Worm (Caenorhabditis elegans) whole organism, L2 larva: ENCODE results near the gene F59B2.8.

Source experiments
- C34F6.9 ChIP-seq: fragments of 150-350 bp; optimal IDR thresholded peaks from 2 replicates; lab custom pipeline; 2014; ENCODE audit warnings: missing biosample characterization, missing genetic modification characterization
- F13H6.1 ChIP-seq: sonication (generic microtip); optimal IDR thresholded peaks from 2 replicates; lab custom pipeline; 2016; ENCODE audit warnings: missing genetic modification characterization, missing compliant biosample characterization
- R02D3.7 ChIP-seq: fragments of 150-350 bp; optimal IDR thresholded peaks from 2 replicates; lab custom pipeline; 2014; ENCODE audit warnings: missing biosample characterization, missing genetic modification characterization
- Y55F3AM.14 ChIP-seq: fragments of 200-800 bp; sonication (Bioruptor generic); optimal IDR thresholded peaks from 2 replicates; lab custom pipeline; 2018; ENCODE audit warnings: mild to moderate bottlenecking, missing genetic modification characterization, missing compliant biosample characterization
- ZK546.5 ChIP-seq: sonication (generic microtip); optimal IDR thresholded peaks from 2 replicates; lab custom pipeline; 2017; ENCODE audit warnings: missing biosample characterization, missing genetic modification characterization
- alr-1 ChIP-seq: fragments of 150-350 bp; optimal IDR thresholded peaks from 2 replicates; lab custom pipeline; 2014; ENCODE audit warnings: missing biosample characterization, missing genetic modification characterization
- aly-2 ChIP-seq: fragments of 150-350 bp; optimal IDR thresholded peaks from 2 replicates; lab custom pipeline; 2014; ENCODE audit warnings: missing biosample characterization, missing genetic modification characterization
- ama-1 ChIP-seq: fragments of 150-350 bp; optimal IDR thresholded peaks from 2 replicates; lab custom pipeline; 2018; ENCODE audit warnings: inconsistent platforms
- blmp-1 ChIP-seq: sonication (generic microtip); optimal IDR thresholded peaks from 2 replicates; lab custom pipeline; 2017; ENCODE audit warnings: missing genetic modification characterization, mild to moderate bottlenecking, missing compliant biosample characterization, antibody characterized with exemption, moderate library complexity; ENCODE audit not compliant: insufficient read depth
- ceh-16 ChIP-seq: fragments of 150-350 bp; optimal IDR thresholded peaks from 2 replicates; lab custom pipeline; 2014; ENCODE audit warnings: missing biosample characterization, missing genetic modification characterization
- ceh-82 ChIP-seq: fragments of 150-350 bp; optimal IDR thresholded peaks from 2 replicates; lab custom pipeline; 2014; ENCODE audit warnings: missing biosample characterization, missing genetic modification characterization
- crh-2 ChIP-seq: sonication (generic microtip); optimal IDR thresholded peaks from 2 replicates; lab custom pipeline; 2017; ENCODE audit warnings: missing biosample characterization, missing genetic modification characterization
- dmd-4 ChIP-seq: sonication (generic microtip); optimal IDR thresholded peaks from 2 replicates; lab custom pipeline; 2017; ENCODE audit warnings: missing biosample characterization, missing genetic modification characterization
- egl-27 ChIP-seq: sonication (generic microtip); optimal IDR thresholded peaks from 3 replicates; lab custom pipeline; 2017; ENCODE audit warnings: missing biosample characterization, missing genetic modification reagents, missing genetic modification characterization
- elt-1 ChIP-seq: fragments of 150-350 bp; optimal IDR thresholded peaks from 2 replicates; lab custom pipeline; 2014; ENCODE audit warnings: missing biosample characterization, missing genetic modification characterization
- elt-3 ChIP-seq: sonication (generic microtip); optimal IDR thresholded peaks from 2 replicates; lab custom pipeline; 2017; ENCODE audit warnings: missing biosample characterization, missing genetic modification characterization
- fos-1 ChIP-seq: fragments of 150-350 bp; optimal IDR thresholded peaks from 2 replicates; lab custom pipeline; 2014; ENCODE audit warnings: missing biosample characterization, missing genetic modification characterization
- gmeb-1 ChIP-seq: fragments of 150-350 bp; optimal IDR thresholded peaks from 2 replicates; lab custom pipeline; 2014; ENCODE audit warnings: missing biosample characterization, missing genetic modification characterization
- lin-11 ChIP-seq: fragments of 150-350 bp; sonication (generic microtip); optimal IDR thresholded peaks from 2 replicates; lab custom pipeline; 2014; ENCODE audit warnings: missing biosample characterization, missing genetic modification characterization, inconsistent platforms, mixed read lengths
- lin-13 ChIP-seq: fragments of 150-350 bp; optimal IDR thresholded peaks from 2 replicates; lab custom pipeline; 2014; ENCODE audit warnings: missing biosample characterization, missing genetic modification reagents, missing genetic modification characterization
- lin-39 ChIP-seq: fragments of 150-350 bp; optimal IDR thresholded peaks from 2 replicates; lab custom pipeline; 2014; ENCODE audit warnings: missing biosample characterization, missing genetic modification reagents, missing genetic modification characterization
- lsy-2 ChIP-seq, 2 experiments: fragments of 150-350 bp in 1 of 2; sonication (generic microtip) in 1 of 2; optimal IDR thresholded peaks; 2 replicates each; lab custom pipeline; 2014 to 2017; ENCODE audit warnings: missing biosample characterization in 2 of 2, missing genetic modification characterization in 2 of 2
- mab-5 ChIP-seq: fragments of 150-350 bp; optimal IDR thresholded peaks from 2 replicates; lab custom pipeline; 2014; ENCODE audit warnings: missing biosample characterization, missing genetic modification characterization
- mbf-1 ChIP-seq: sonication (generic microtip); optimal IDR thresholded peaks from 2 replicates; lab custom pipeline; 2017; ENCODE audit warnings: missing biosample characterization, missing genetic modification characterization
- mdl-1 ChIP-seq, 2 experiments: fragments of 150-350 bp in 1 of 2; sonication (generic microtip) in 1 of 2; optimal IDR thresholded peaks; 2 replicates each; lab custom pipeline; 2017; ENCODE audit warnings: missing biosample characterization in 2 of 2, missing genetic modification characterization in 2 of 2
- nhr-10 ChIP-seq: sonication (generic microtip); optimal IDR thresholded peaks from 2 replicates; lab custom pipeline; 2017; ENCODE audit warnings: missing biosample characterization, missing genetic modification characterization
- nhr-11 ChIP-seq: fragments of 150-350 bp; optimal IDR thresholded peaks from 2 replicates; lab custom pipeline; 2014; ENCODE audit warnings: missing biosample characterization, missing genetic modification characterization
- nhr-12 ChIP-seq: fragments of 150-350 bp; optimal IDR thresholded peaks from 2 replicates; lab custom pipeline; 2014; ENCODE audit warnings: missing biosample characterization, missing genetic modification characterization
- nhr-129 ChIP-seq: fragments of 150-350 bp; optimal IDR thresholded peaks from 2 replicates; lab custom pipeline; 2014; ENCODE audit warnings: missing biosample characterization, missing genetic modification characterization
- nhr-21 ChIP-seq: fragments of 150-350 bp; optimal IDR thresholded peaks from 2 replicates; lab custom pipeline; 2014; ENCODE audit warnings: missing biosample characterization, missing genetic modification characterization
- nhr-23 ChIP-seq: fragments of 150-350 bp; optimal IDR thresholded peaks from 2 replicates; lab custom pipeline; 2014; ENCODE audit warnings: missing biosample characterization, missing genetic modification reagents, missing genetic modification characterization
- nhr-237 ChIP-seq: fragments of 150-350 bp; optimal IDR thresholded peaks from 2 replicates; lab custom pipeline; 2014; ENCODE audit warnings: missing biosample characterization, missing genetic modification characterization
- nhr-25 ChIP-seq: fragments of 150-350 bp; sonication (generic microtip); optimal IDR thresholded peaks from 3 replicates; lab custom pipeline; 2014; ENCODE audit warnings: missing biosample characterization, missing genetic modification characterization
- nhr-6 ChIP-seq: fragments of 150-350 bp; optimal IDR thresholded peaks from 2 replicates; lab custom pipeline; 2014; ENCODE audit warnings: missing biosample characterization, missing genetic modification characterization
- nhr-77 ChIP-seq: fragments of 150-350 bp; optimal IDR thresholded peaks from 2 replicates; lab custom pipeline; 2014; ENCODE audit warnings: missing biosample characterization, missing genetic modification characterization
- peb-1 ChIP-seq: fragments of 150-350 bp; optimal IDR thresholded peaks from 2 replicates; lab custom pipeline; 2014; ENCODE audit warnings: missing biosample characterization, missing genetic modification characterization
- sem-4 ChIP-seq: fragments of 150-350 bp; optimal IDR thresholded peaks from 2 replicates; lab custom pipeline; 2014; ENCODE audit warnings: missing biosample characterization, missing genetic modification reagents, missing genetic modification characterization
- skn-1 ChIP-seq: sonication (generic microtip); optimal IDR thresholded peaks from 2 replicates; lab custom pipeline; 2017; ENCODE audit warnings: missing biosample characterization, missing genetic modification characterization
- sma-3 ChIP-seq: sonication (generic microtip); optimal IDR thresholded peaks from 2 replicates; lab custom pipeline; 2016; ENCODE audit warnings: missing genetic modification reagents, missing genetic modification characterization, missing compliant biosample characterization
- sma-9 ChIP-seq, 2 experiments: fragments of 150-350 bp in 1 of 2; sonication (generic microtip) in 1 of 2; optimal IDR thresholded peaks; 2 replicates each; lab custom pipeline; 2014 to 2016; ENCODE audit warnings: missing genetic modification characterization in 2 of 2, mild to moderate bottlenecking in 1 of 2, missing biosample characterization in 1 of 2, missing compliant biosample characterization in 1 of 2, missing genetic modification reagents in 1 of 2, moderate library complexity in 1 of 2
- snpc-4 ChIP-seq: fragments of 150-350 bp; optimal IDR thresholded peaks from 2 replicates; lab custom pipeline; 2014; ENCODE audit warnings: missing biosample characterization, missing genetic modification characterization
- unc-39 ChIP-seq: fragments of 150-350 bp; optimal IDR thresholded peaks from 2 replicates; lab custom pipeline; 2014; ENCODE audit warnings: missing biosample characterization, missing genetic modification characterization
- unc-55 ChIP-seq: fragments of 150-350 bp; sonication (generic microtip); optimal IDR thresholded peaks from 3 replicates; lab custom pipeline; 2014; ENCODE audit warnings: missing biosample characterization, missing genetic modification reagents, missing genetic modification characterization
- unc-62 ChIP-seq: fragments of 150-350 bp; optimal IDR thresholded peaks from 2 replicates; lab custom pipeline; 2014; ENCODE audit warnings: missing biosample characterization, missing genetic modification reagents, missing genetic modification characterization
- zag-1 ChIP-seq: fragments of 150-350 bp; optimal IDR thresholded peaks from 2 replicates; lab custom pipeline; 2014; ENCODE audit warnings: missing biosample characterization, missing genetic modification characterization
- ztf-1 ChIP-seq: fragments of 200-800 bp; sonication (Bioruptor generic); conservative IDR thresholded peaks from 2 replicates; pipeline ENCODE4 v1.3.6; 2022; ENCODE audit warnings: missing genetic modification characterization, missing compliant biosample characterization
- ztf-11 ChIP-seq: sonication (generic microtip); optimal IDR thresholded peaks from 2 replicates; lab custom pipeline; 2017; ENCODE audit warnings: missing biosample characterization, missing genetic modification characterization
- ztf-4 ChIP-seq: fragments of 150-350 bp; optimal IDR thresholded peaks from 2 replicates; lab custom pipeline; 2014; ENCODE audit warnings: missing biosample characterization, missing genetic modification characterization

The F59B2.8 gene

DNA sequence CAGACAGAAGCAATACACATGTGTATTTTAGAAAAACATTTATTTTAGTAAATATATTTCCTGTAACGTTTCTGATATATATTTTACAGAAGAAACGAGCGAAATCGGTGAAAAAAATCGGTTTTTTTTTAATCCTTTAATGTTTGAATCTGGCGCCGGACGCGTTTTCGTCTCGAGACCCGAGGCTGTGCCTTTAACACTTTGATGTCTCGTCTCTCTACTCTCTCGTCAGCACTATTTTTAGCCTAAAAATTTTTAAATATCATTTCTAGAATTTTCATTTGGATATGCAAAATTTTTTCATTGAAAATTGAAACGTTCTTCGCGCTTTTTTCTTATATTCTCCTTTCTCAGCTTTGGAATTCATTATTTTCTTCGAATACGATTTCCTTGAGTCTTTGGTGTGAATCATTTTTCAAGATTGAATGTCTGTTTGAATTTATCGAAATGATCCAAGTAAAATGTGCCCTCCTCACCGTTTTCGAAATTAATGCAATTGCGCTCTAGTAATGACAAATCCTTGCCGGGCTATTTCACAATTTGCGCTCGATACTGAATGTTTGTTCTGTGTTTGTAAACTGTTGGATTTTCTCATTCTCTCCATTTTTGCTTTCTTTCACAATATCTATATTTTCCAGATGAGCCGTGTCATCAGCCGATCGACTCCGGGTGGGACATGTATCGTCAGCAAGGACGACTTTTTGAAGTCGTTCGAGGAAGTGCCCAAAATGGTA lies 44.6 kb upstream of the F59B2.8 start, which contains the start of gene cls-2:
cls-2 (plus strand) TSS at position 635 of the 734 bp plus-strand sequence.
- TF ChIP-seq lsy-2 (tag; optimal IDR thresholded peaks at IDR 0.05; lab: Kevin White, UChicago) (peak in 1 of 2 experiments; percentile 23), C34F6.9 (tag; lab: Kevin White, UChicago) (peak; percentile 12), ztf-1 (no peak), nhr-129 (tag; lab: Kevin White, UChicago) (peak; percentile 60), crh-2 (peak; percentile 31), nhr-6 (tag; lab: Kevin White, UChicago) (no peak), unc-55 (peak; percentile 17)

DNA sequence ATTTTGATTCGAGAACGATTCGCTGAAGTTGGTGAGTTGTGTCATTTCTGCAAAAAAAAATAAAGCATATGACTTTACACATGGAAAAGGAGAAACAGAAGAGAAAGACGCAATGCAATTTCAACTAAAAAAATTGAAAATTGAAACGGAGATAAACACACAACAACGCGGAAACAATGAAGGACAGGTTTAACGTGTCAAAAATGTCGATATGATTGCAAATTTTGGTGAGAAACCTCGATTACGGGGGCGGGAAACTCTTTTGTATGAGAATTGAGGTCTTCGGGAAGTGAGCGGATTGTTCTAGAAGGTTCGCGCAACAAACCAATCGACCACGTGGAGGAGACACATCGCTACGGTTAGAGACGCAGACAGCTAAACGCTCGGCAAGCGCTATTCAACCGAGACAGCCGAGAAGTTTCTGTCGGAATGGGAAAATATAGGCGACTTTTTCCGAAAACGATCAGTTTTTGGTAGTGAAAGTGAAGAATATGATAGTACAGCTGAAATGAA lies 43.8 kb upstream of the F59B2.8 start, which contains the start of gene R107.5:
R107.5 (minus strand) TSS at position 51 of the 513 bp plus-strand sequence.
- TF ChIP-seq ZK546.5 (tag; lab: Kevin White, UChicago) = no peak
- TF ChIP-seq ztf-4 (tag; lab: Kevin White, UChicago) = peak; percentile 95
- TF ChIP-seq nhr-11 = no peak
- TF ChIP-seq sma-3 (GFP tag; lab: Kevin White, UChicago) = peak; percentile 98
- TF ChIP-seq egl-27 = peak; percentile 82
- peak; percentile 37 for TF ChIP-seq zag-1 (tag; lab: Kevin White, UChicago)
- TF ChIP-seq unc-62 (GFP tag; lab: Kevin White, UChicago) = peak; percentile 73
- no peak for TF ChIP-seq mbf-1 (tag; lab: Kevin White, UChicago)
- TF ChIP-seq lin-39 (tag; lab: Kevin White, UChicago) = no peak
- no peak for TF ChIP-seq unc-39 (tag; lab: Kevin White, UChicago)
- no peak for TF ChIP-seq peb-1 (tag; lab: Kevin White, UChicago)
- peak; percentile 80 to 92 for TF ChIP-seq lsy-2 (tag; optimal IDR thresholded peaks at IDR 0.05; lab: Kevin White, UChicago)
- TF ChIP-seq R02D3.7 (tag; lab: Kevin White, UChicago) = no peak
- no peak for TF ChIP-seq nhr-237
- peak; percentile 98 for TF ChIP-seq crh-2
- TF ChIP-seq lin-11 (tag; lab: Kevin White, UChicago) = peak; percentile 87
- peak; percentile 80 for TF ChIP-seq nhr-10
- TF ChIP-seq ceh-82 = no peak
- TF ChIP-seq ceh-16 (tag; lab: Kevin White, UChicago) = peak; percentile 13
- TF ChIP-seq sem-4 (tag; lab: Kevin White, UChicago) = peak; percentile 92
- TF ChIP-seq nhr-77 (tag; lab: Kevin White, UChicago) = no peak
- peak; percentile 96 for TF ChIP-seq nhr-21
- TF ChIP-seq fos-1 (tag; lab: Kevin White, UChicago) = peak; percentile 91
- TF ChIP-seq sma-9 (GFP tag; optimal IDR thresholded peaks at IDR 0.05; lab: Kevin White, UChicago) = peak; percentile 87
- no peak for TF ChIP-seq sma-9 (tag; optimal IDR thresholded peaks at IDR 0.05; lab: Kevin White, UChicago)
- peak; percentile 84 for TF ChIP-seq lin-13 (GFP tag; lab: Kevin White, UChicago)
- peak; percentile 95 for TF ChIP-seq nhr-129 (tag; lab: Kevin White, UChicago)
- no peak for TF ChIP-seq aly-2 (tag; lab: Kevin White, UChicago)
- TF ChIP-seq unc-55 = peak; percentile 80
- peak; percentile 1 for TF ChIP-seq nhr-12 (tag; lab: Kevin White, UChicago)
- TF ChIP-seq alr-1 = no peak
- peak; percentile 90 for TF ChIP-seq blmp-1 (tag; lab: Kevin White, UChicago)
- no peak for TF ChIP-seq nhr-23 (tag; lab: Kevin White, UChicago)
- TF ChIP-seq C34F6.9 (tag; lab: Kevin White, UChicago) = peak; percentile 97
- TF ChIP-seq nhr-6 (tag; lab: Kevin White, UChicago) = peak; percentile 75
- peak; percentile 82 for TF ChIP-seq gmeb-1 (tag; lab: Kevin White, UChicago)
- TF ChIP-seq Y55F3AM.14 (GFP tag; lab: Kevin White, UChicago) = peak; percentile 95
- peak; percentile 95 for TF ChIP-seq F13H6.1
- TF ChIP-seq snpc-4 (tag; lab: Kevin White, UChicago) = peak; percentile 66
- no peak for TF ChIP-seq mab-5
- no peak for TF ChIP-seq elt-1
- peak; percentile 36 for TF ChIP-seq skn-1 (tag; lab: Kevin White, UChicago)
- TF ChIP-seq nhr-25 (tag; lab: Kevin White, UChicago) = peak; percentile 96
- no peak for TF ChIP-seq dmd-4 (tag; lab: Kevin White, UChicago)
- TF ChIP-seq elt-3 = no peak
- TF ChIP-seq ztf-11 (tag; lab: Kevin White, UChicago) = no peak
- TF ChIP-seq ztf-1 = peak; percentile 97
- peak; percentile 88 to 96 for TF ChIP-seq mdl-1 (tag; optimal IDR thresholded peaks at IDR 0.05; lab: Kevin White, UChicago)
- peak; percentile 98 for TF ChIP-seq ama-1 (lab: Kevin White, UChicago)
